Fruit fly (Drosophila melanogaster): ENCODE results near the gene CG15169.

CG15169 gene

dm6 chr2L:19041590-19041989 lies 50.8 kb downstream of the CG15169 start, which contains the start of gene Catsup (continued):
- TF ChIP-seq wek (GFP tag; optimal IDR thresholded peaks at IDR 0.05) (no peak), sc (optimal IDR thresholded peaks at IDR 0.05) (no peak), sc (GFP tag; optimal IDR thresholded peaks at IDR 0.05) (no peak), CG16813 (GFP tag; IDR thresholded peaks at IDR 0.05; ENCODE audit: partially characterized antibody) (peak; percentile 63; the same call in 2 of the 3 replicates), tna (GFP tag; IDR thresholded peaks at IDR 0.05; ENCODE audit: partially characterized antibody) (peak; percentile 64), Dfd (GFP tag; optimal IDR thresholded peaks at IDR 0.05) (no peak), pzg (GFP tag; optimal IDR thresholded peaks at IDR 0.05) (peak; percentile 29), CG32767 (GFP tag; IDR thresholded peaks at IDR 0.05) (no peak), GATAe (GFP tag; conservative IDR thresholded peaks at IDR 0.05) (no peak), ERR (GFP tag; optimal IDR thresholded peaks at IDR 0.05) (no peak), mld (GFP tag; IDR thresholded peaks at IDR 0.05; ENCODE audit: partially characterized antibody) (no peak; the same call in 2 of the 3 replicates), chif (GFP tag; optimal IDR thresholded peaks at IDR 0.05) (no peak), Trl (optimal IDR thresholded peaks at IDR 0.05) (no peak), Trl (GFP tag; optimal IDR thresholded peaks at IDR 0.05) (no peak), hbn (GFP tag; IDR thresholded peaks at IDR 0.05; ENCODE audit: partially characterized antibody) (peak; percentile 67), CG14050 (GFP tag; IDR thresholded peaks at IDR 0.05) (no peak), CG34224 (GFP tag; IDR thresholded peaks at IDR 0.05; ENCODE audit: partially characterized antibody) (peak; percentile 58), Six4 (GFP tag; optimal IDR thresholded peaks at IDR 0.05) (no peak), Lpt (GFP tag; optimal IDR thresholded peaks at IDR 0.05) (no peak), CG1602 (GFP tag; optimal IDR thresholded peaks at IDR 0.05) (no peak), nerfin-1 (tag; optimal IDR thresholded peaks at IDR 0.05) (no peak), vnd (GFP tag; IDR thresholded peaks at IDR 0.05; ENCODE audit: partially characterized antibody) (peak; percentile 49; the same call in 1 of the 3 replicates), exex (tag; optimal IDR thresholded peaks at IDR 0.05) (no peak), dpn (GFP tag; optimal IDR thresholded peaks at IDR 0.05) (no peak), Dip3 (GFP tag; optimal IDR thresholded peaks at IDR 0.05) (no peak), Rfx (GFP tag; IDR thresholded peaks at IDR 0.05) (no peak), p53 (GFP tag; optimal IDR thresholded peaks at IDR 0.05) (no peak), Sin3A (optimal IDR thresholded peaks at IDR 0.05) (peak; percentile 20), unpg (GFP tag; optimal IDR thresholded peaks at IDR 0.05) (no peak), BtbVII (GFP tag; optimal IDR thresholded peaks at IDR 0.05) (no peak), CG2678 (tag; optimal IDR thresholded peaks at IDR 0.05) (no peak), BEAF-32 (GFP tag; optimal IDR thresholded peaks at IDR 0.05) (peak; percentile 73), pita (GFP tag; optimal IDR thresholded peaks at IDR 0.05) (no peak), Doc3 (GFP tag; IDR thresholded peaks at IDR 0.05; ENCODE audit: partially characterized antibody) (peak; percentile 78), ato (GFP tag; IDR thresholded peaks at IDR 0.05; ENCODE audit: partially characterized antibody) (0 out of 2 replicates have a peak, but pooled peaks have one; percentile 18), Dip2 (GFP tag; IDR thresholded peaks at IDR 0.05) (no peak), schlank (tag; optimal IDR thresholded peaks at IDR 0.05) (no peak), HLH54F (GFP tag; optimal IDR thresholded peaks at IDR 0.05) (no peak), CG3838 (GFP tag; optimal IDR thresholded peaks at IDR 0.05) (no peak), CG1603 (tag; optimal IDR thresholded peaks at IDR 0.05) (peak; percentile 6), CG12769 (tag; optimal IDR thresholded peaks at IDR 0.05) (no peak), Bgb (GFP tag; IDR thresholded peaks at IDR 0.05; ENCODE audit: partially characterized antibody) (peak; percentile 70), D19B (GFP tag; optimal IDR thresholded peaks at IDR 0.05) (no peak), HHEX (GFP tag; optimal IDR thresholded peaks at IDR 0.05) (no peak), CG6272 (GFP tag; IDR thresholded peaks at IDR 0.05) (no peak), CG10267 (tag; optimal IDR thresholded peaks at IDR 0.05) (peak; percentile 33), Meics (GFP tag; optimal IDR thresholded peaks at IDR 0.05) (no peak), CG7963 (GFP tag; IDR thresholded peaks at IDR 0.05; ENCODE audit: partially characterized antibody) (peak; percentile 62; the same call in 2 of the 3 replicates), CG12071 (GFP tag; optimal IDR thresholded peaks at IDR 0.05) (no peak), CG6175 (GFP tag; IDR thresholded peaks at IDR 0.05) (no peak), onecut (GFP tag; IDR thresholded peaks at IDR 0.05) (no peak)

Data from whole organism, embryonic.